Worm (Caenorhabditis elegans) whole organism, midembryonic: ENCODE measurements around the gene F35B3.3.

Experiments
- cog-1 ChIP-seq: sonication (generic microtip); optimal IDR thresholded peaks from 2 replicates; lab custom pipeline; 2016; ENCODE audit warnings: missing genetic modification characterization, missing compliant biosample characterization
- flt-1 ChIP-seq: fragments of 200-800 bp; sonication (Bioruptor generic); IDR thresholded peaks from 2 replicates; pipeline ENCODE4 v1.3.6; 2022; ENCODE audit warnings: missing genetic modification characterization, missing compliant biosample characterization
- klf-2 ChIP-seq: fragments of 200-800 bp; sonication (Bioruptor generic); conservative IDR thresholded peaks from 2 replicates; pipeline ENCODE4 v1.3.6; 2022; ENCODE audit warnings: missing genetic modification reagents, missing genetic modification characterization, missing compliant biosample characterization
- ref-1 ChIP-seq: fragments of 200-800 bp; sonication (Bioruptor generic); conservative IDR thresholded peaks from 2 replicates; pipeline ENCODE4 v1.3.6; 2022; ENCODE audit warnings: missing genetic modification reagents, missing genetic modification characterization, missing compliant biosample characterization
- tab-1 ChIP-seq: fragments of 200-800 bp; sonication (Bioruptor generic); IDR thresholded peaks from 2 replicates; pipeline ENCODE4 v1.3.6; 2022; ENCODE audit warnings: missing genetic modification characterization, missing compliant biosample characterization
- ztf-23 ChIP-seq: fragments of 200-800 bp; sonication (Bioruptor generic); IDR thresholded peaks from 2 replicates; pipeline ENCODE4 v1.3.6; 2022; ENCODE audit warnings: missing genetic modification reagents, missing genetic modification characterization, missing compliant biosample characterization
- ztf-29 ChIP-seq: fragments of 200-800 bp; sonication (Bioruptor generic); IDR thresholded peaks from 2 replicates; pipeline ENCODE4 v1.3.6; 2022; ENCODE audit warnings: missing genetic modification reagents, missing genetic modification characterization, missing compliant biosample characterization

ce11 chrX:17055836-17056783, 42.8 kb downstream of the F35B3.3 start:
- TF ChIP-seq cog-1 (tag; lab: Kevin White, UChicago) (no peak), klf-2 (GFP tag; lab: Robert Waterston, UW) (no peak), flt-1 (no peak), ztf-29 (GFP tag; lab: Robert Waterston, UW) (no peak), tab-1 (no peak), ref-1 (GFP tag; lab: Robert Waterston, UW) (no peak), ztf-23 (GFP tag; lab: Robert Waterston, UW) (no peak)
